Fruit fly (Drosophila melanogaster) whole organism, embryonic: ENCODE results near the gene Mrm2.
A peak's percentile ranks its signal among the peaks of the same experiment; 100 is the strongest.

ENCODE experiments used
- Aef1 ChIP-seq: fragments of 200-800 bp; sonication (Bioruptor generic); IDR thresholded peaks from 3 replicates; pipeline ENCODE4 v1.3.6; 2022; ENCODE audit warnings: missing biosample characterization, missing genetic modification characterization
- Bgb ChIP-seq: fragments of 200-800 bp; sonication (Bioruptor generic); IDR thresholded peaks from 2 replicates; pipeline ENCODE4 v1.3.6; 2022; ENCODE audit warnings: missing biosample characterization, missing genetic modification characterization; ENCODE audit not compliant: partially characterized antibody
- CG10267 ChIP-seq: fragments of 200-800 bp; sonication (Bioruptor generic); optimal IDR thresholded peaks from 2 replicates; lab custom pipeline; 2018; ENCODE audit warnings: missing biosample characterization, mild to moderate bottlenecking, missing genetic modification characterization, moderate library complexity
- CG11093 ChIP-seq: fragments of 200-800 bp; sonication (Bioruptor generic); IDR thresholded peaks from 3 replicates; pipeline ENCODE4 v1.3.6; 2022; ENCODE audit warnings: missing biosample characterization, missing genetic modification characterization
- CG11247 ChIP-seq: fragments of 200-800 bp; sonication (Bioruptor generic); IDR thresholded peaks from 2 replicates; pipeline ENCODE4 v1.3.6; 2022; ENCODE audit warnings: missing biosample characterization, missing genetic modification characterization
- CG11695 ChIP-seq: fragments of 200-800 bp; sonication (Bioruptor generic); IDR thresholded peaks from 3 replicates; pipeline ENCODE4 v1.3.6; 2022; ENCODE audit warnings: missing biosample characterization, missing genetic modification characterization
- CG12104 ChIP-seq: fragments of 200-800 bp; sonication (Bioruptor generic); optimal IDR thresholded peaks from 3 replicates; lab custom pipeline; 2016; ENCODE audit warnings: missing biosample characterization, missing genetic modification characterization
- CG12155 ChIP-seq: fragments of 200-800 bp; sonication (Bioruptor generic); optimal IDR thresholded peaks from 3 replicates; lab custom pipeline; 2016; ENCODE audit warnings: missing biosample characterization, missing genetic modification characterization
- CG13624 ChIP-seq: fragments of 200-800 bp; sonication (Bioruptor generic); optimal IDR thresholded peaks from 2 replicates; lab custom pipeline; 2016; ENCODE audit warnings: missing biosample characterization, missing genetic modification characterization
- CG15269 ChIP-seq: fragments of 200-800 bp; sonication (Bioruptor generic); optimal IDR thresholded peaks from 2 replicates; lab custom pipeline; 2018; ENCODE audit warnings: missing biosample characterization, mild to moderate bottlenecking, missing genetic modification characterization, moderate library complexity
- CG16863 ChIP-seq: fragments of 200-800 bp; sonication (Bioruptor generic); optimal IDR thresholded peaks from 3 replicates; lab custom pipeline; 2016; ENCODE audit warnings: missing biosample characterization, missing genetic modification characterization
- CG32772 ChIP-seq: fragments of 200-800 bp; sonication (Bioruptor generic); IDR thresholded peaks from 2 replicates; pipeline ENCODE4 v1.3.6; 2022; ENCODE audit warnings: missing biosample characterization, missing genetic modification characterization
- CG43689 ChIP-seq: fragments of 200-800 bp; sonication (Bioruptor generic); IDR thresholded peaks from 2 replicates; pipeline ENCODE4 v1.3.6; 2022; ENCODE audit warnings: missing biosample characterization, missing genetic modification characterization
- CG6272 ChIP-seq: fragments of 200-800 bp; sonication (Bioruptor generic); IDR thresholded peaks from 2 replicates; pipeline ENCODE4 v1.3.6; 2022; ENCODE audit warnings: missing biosample characterization, missing genetic modification characterization
- CG6654 ChIP-seq: fragments of 200-800 bp; sonication (Bioruptor generic); optimal IDR thresholded peaks from 2 replicates; lab custom pipeline; 2017; ENCODE audit warnings: missing biosample characterization, mild to moderate bottlenecking, missing genetic modification characterization
- CG7271 ChIP-seq: fragments of 200-800 bp; sonication (Bioruptor generic); optimal IDR thresholded peaks from 2 replicates; lab custom pipeline; 2018; ENCODE audit warnings: missing biosample characterization, mild to moderate bottlenecking, missing genetic modification characterization, moderate library complexity
- CG7372 ChIP-seq: fragments of 200-800 bp; sonication (Bioruptor generic); IDR thresholded peaks from 2 replicates; pipeline ENCODE4 v1.3.6; 2022; ENCODE audit warnings: missing biosample characterization, missing genetic modification characterization
- CG8290 ChIP-seq, 3 experiments: fragments of 200-800 bp; sonication (Bioruptor generic); optimal IDR thresholded peaks; 2 replicates each; lab custom pipeline; 2016 to 2019; ENCODE audit warnings: missing biosample characterization in 3 of 3, missing genetic modification characterization in 3 of 3, mild to moderate bottlenecking in 2 of 3, moderate library complexity in 1 of 3
- CG8359 ChIP-seq: fragments of 200-800 bp; sonication (Bioruptor generic); optimal IDR thresholded peaks from 2 replicates; lab custom pipeline; 2017; ENCODE audit warnings: missing biosample characterization, mild to moderate bottlenecking, missing genetic modification characterization, borderline replicate concordance
- CG9437 ChIP-seq: fragments of 200-800 bp; sonication (Bioruptor generic); optimal IDR thresholded peaks from 2 replicates; lab custom pipeline; 2018; ENCODE audit warnings: missing biosample characterization, mild to moderate bottlenecking, missing genetic modification characterization
- CG9727 ChIP-seq: fragments of 200-800 bp; sonication (Bioruptor generic); optimal IDR thresholded peaks from 3 replicates; lab custom pipeline; 2017; ENCODE audit warnings: missing biosample characterization, mild to moderate bottlenecking, missing genetic modification characterization
- Doc2 ChIP-seq: fragments of 200-800 bp; sonication (Bioruptor generic); IDR thresholded peaks from 2 replicates; pipeline ENCODE4 v1.3.6; 2022; ENCODE audit warnings: missing biosample characterization, missing genetic modification characterization
- Dref ChIP-seq: fragments of 200-800 bp; sonication (Bioruptor generic); IDR thresholded peaks from 2 replicates; pipeline ENCODE4 v1.3.6; 2022; ENCODE audit warnings: missing biosample characterization, missing genetic modification characterization
- GATAe ChIP-seq: fragments of 200-800 bp; sonication (Bioruptor generic); conservative IDR thresholded peaks from 2 replicates; pipeline ENCODE4 v1.3.6; 2022; ENCODE audit warnings: missing biosample characterization, missing genetic modification characterization
- Hmx ChIP-seq: fragments of 200-800 bp; sonication (Bioruptor generic); optimal IDR thresholded peaks from 2 replicates; lab custom pipeline; 2016; ENCODE audit warnings: missing biosample characterization, missing genetic modification characterization
- Lim3 ChIP-seq: fragments of 200-800 bp; sonication (Bioruptor generic); IDR thresholded peaks from 2 replicates; pipeline ENCODE4 v1.3.6; 2022; ENCODE audit warnings: missing biosample characterization, missing genetic modification characterization
- NC2β ChIP-seq: fragments of 200-800 bp; sonication (Bioruptor generic); optimal IDR thresholded peaks from 2 replicates; lab custom pipeline; 2016; ENCODE audit warnings: missing biosample characterization, missing genetic modification characterization
- Opbp ChIP-seq: fragments of 200-800 bp; sonication (Bioruptor generic); IDR thresholded peaks from 3 replicates; pipeline ENCODE4 v1.3.6; 2022; ENCODE audit warnings: missing biosample characterization, missing genetic modification characterization; ENCODE audit not compliant: partially characterized antibody
- Optix ChIP-seq: fragments of 200-800 bp; sonication (Bioruptor generic); IDR thresholded peaks from 3 replicates; pipeline ENCODE4 v1.3.6; 2022; ENCODE audit warnings: missing biosample characterization, missing genetic modification characterization
- Side ChIP-seq: fragments of 200-800 bp; sonication (Bioruptor generic); optimal IDR thresholded peaks from 2 replicates; lab custom pipeline; 2016; ENCODE audit warnings: missing biosample characterization, missing genetic modification characterization
- Xbp1 ChIP-seq: fragments of 200-800 bp; sonication (Bioruptor generic); optimal IDR thresholded peaks from 3 replicates; lab custom pipeline; 2016; ENCODE audit warnings: missing biosample characterization, mild to moderate bottlenecking, missing genetic modification characterization
- ash1 ChIP-seq: fragments of 200-800 bp; sonication (Bioruptor generic); optimal IDR thresholded peaks from 2 replicates; lab custom pipeline; 2018; ENCODE audit warnings: missing biosample characterization, mild to moderate bottlenecking, missing genetic modification characterization
- chif ChIP-seq, 2 experiments: fragments of 200-800 bp; sonication (Bioruptor generic); optimal IDR thresholded peaks; 3 replicates each; lab custom pipeline; 2016; ENCODE audit warnings: missing biosample characterization in 2 of 2, missing genetic modification characterization in 2 of 2
- danr ChIP-seq: fragments of 200-800 bp; sonication (Bioruptor generic); IDR thresholded peaks from 2 replicates; pipeline ENCODE4 v1.3.6; 2022; ENCODE audit warnings: missing biosample characterization, missing genetic modification characterization
- ewg ChIP-seq: fragments of 200-800 bp; sonication (Bioruptor generic); optimal IDR thresholded peaks from 3 replicates; lab custom pipeline; 2017; ENCODE audit warnings: mild to moderate bottlenecking, missing biosample characterization, missing genetic modification reagents, missing genetic modification characterization
- fd102C ChIP-seq: fragments of 200-800 bp; sonication (Bioruptor generic); optimal IDR thresholded peaks from 2 replicates; lab custom pipeline; 2018; ENCODE audit warnings: missing biosample characterization, mild to moderate bottlenecking, missing genetic modification characterization, moderate library complexity
- ftz-f1 ChIP-seq: fragments of 200-800 bp; sonication (Bioruptor generic); optimal IDR thresholded peaks from 2 replicates; lab custom pipeline; 2016; ENCODE audit warnings: missing biosample characterization, missing genetic modification characterization
- gsb ChIP-seq: fragments of 200-800 bp; sonication (Bioruptor generic); IDR thresholded peaks from 2 replicates; pipeline ENCODE4 v1.3.6; 2022; ENCODE audit warnings: missing biosample characterization, missing genetic modification characterization
- hb ChIP-seq: fragments of 200-800 bp; sonication (Bioruptor generic); IDR thresholded peaks from 3 replicates; pipeline ENCODE4 v1.3.6; 2022; ENCODE audit warnings: missing biosample characterization, missing genetic modification characterization; ENCODE audit not compliant: partially characterized antibody
- ken ChIP-seq: fragments of 200-800 bp; sonication (Bioruptor generic); IDR thresholded peaks from 3 replicates; pipeline ENCODE4 v1.3.6; 2022; ENCODE audit warnings: missing biosample characterization, missing genetic modification characterization
- knrl ChIP-seq: fragments of 200-800 bp; sonication (Bioruptor generic); IDR thresholded peaks from 3 replicates; pipeline ENCODE4 v1.3.6; 2022; ENCODE audit warnings: missing biosample characterization, missing genetic modification characterization; ENCODE audit not compliant: partially characterized antibody
- lilli ChIP-seq: fragments of 200-800 bp; sonication (Bioruptor generic); optimal IDR thresholded peaks from 3 replicates; lab custom pipeline; 2016; ENCODE audit warnings: missing biosample characterization, missing genetic modification characterization
- psq ChIP-seq: fragments of 200-800 bp; sonication (Bioruptor generic); optimal IDR thresholded peaks from 2 replicates; lab custom pipeline; 2017; ENCODE audit warnings: missing biosample characterization, missing genetic modification characterization
- run ChIP-seq: fragments of 200-800 bp; sonication (Bioruptor generic); optimal IDR thresholded peaks from 3 replicates; lab custom pipeline; 2018; ENCODE audit warnings: missing biosample characterization, mild to moderate bottlenecking, missing genetic modification characterization
- sima ChIP-seq: fragments of 200-800 bp; sonication (Bioruptor generic); optimal IDR thresholded peaks from 2 replicates; lab custom pipeline; 2016; ENCODE audit warnings: missing biosample characterization, missing genetic modification characterization
- stc ChIP-seq: fragments of 200-800 bp; sonication (Bioruptor generic); IDR thresholded peaks from 2 replicates; pipeline ENCODE4 v1.3.6; 2022; ENCODE audit warnings: missing biosample characterization, missing genetic modification characterization
- stwl ChIP-seq: fragments of 200-800 bp; sonication (Bioruptor generic); optimal IDR thresholded peaks from 3 replicates; lab custom pipeline; 2018; ENCODE audit warnings: missing biosample characterization, mild to moderate bottlenecking, missing genetic modification characterization, moderate library complexity
- ttk ChIP-seq: fragments of 200-800 bp; sonication (Bioruptor generic); IDR thresholded peaks from 2 replicates; pipeline ENCODE4 v2.1.2; 2022; ENCODE audit warnings: missing biosample characterization, missing genetic modification characterization
- vnd ChIP-seq: fragments of 200-800 bp; sonication (Bioruptor generic); IDR thresholded peaks from 3 replicates; pipeline ENCODE4 v1.3.6; 2022; ENCODE audit warnings: missing biosample characterization, missing genetic modification characterization; ENCODE audit not compliant: partially characterized antibody

Mrm2 gene

DNA sequence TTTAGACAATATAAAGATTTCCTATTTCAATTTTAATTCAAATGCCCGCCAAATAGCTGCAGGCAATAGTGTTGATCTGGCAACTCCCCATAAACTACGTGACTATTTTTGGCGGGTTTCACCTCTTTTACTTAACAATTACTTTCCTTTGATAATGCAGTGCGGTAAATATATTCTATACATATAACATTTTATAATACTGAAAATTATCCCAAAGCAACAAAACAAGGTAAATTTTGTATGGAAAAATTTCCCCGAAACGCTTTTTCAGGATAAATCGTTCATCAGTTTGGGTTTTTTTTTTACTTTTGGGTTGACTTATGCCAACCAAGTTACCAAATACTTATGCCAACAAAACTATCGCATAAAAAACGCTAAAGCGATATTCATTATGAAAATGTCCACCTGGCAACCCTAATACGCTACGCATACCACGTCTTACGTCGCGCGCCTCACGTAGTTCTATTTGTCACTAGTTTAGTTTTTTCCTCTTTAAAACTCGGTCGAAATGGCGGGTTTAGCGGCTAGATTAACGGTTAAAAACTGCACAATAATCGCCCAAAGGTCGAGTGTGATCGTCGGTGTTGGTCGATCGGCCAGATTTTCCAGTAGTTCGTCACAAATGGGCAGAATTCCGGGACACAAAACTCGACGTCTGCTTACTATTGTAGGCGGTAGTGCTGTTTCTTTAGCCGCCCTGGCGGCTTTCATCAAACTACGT is 14.4 kb upstream of the Mrm2 start, which contains the start of gene MICU3 (continued):
- TF ChIP-seq ttk (GFP tag; lab: Robert Waterston, UW) (peak; percentile 54), Hmx (no peak), chif (GFP tag; optimal IDR thresholded peaks at IDR 0.05; lab: Kevin White, UChicago) (peak; percentile 35 to 59), CG7271 (tag; lab: Kevin White, UChicago) (no peak), stwl (tag; lab: Kevin White, UChicago) (peak; percentile 47), Xbp1 (GFP tag; lab: Kevin White, UChicago) (peak; percentile 83), CG8290 (GFP tag; optimal IDR thresholded peaks at IDR 0.05; lab: Kevin White, UChicago) (peak; percentile 28), CG8290 (tag; optimal IDR thresholded peaks at IDR 0.05; lab: Kevin White, UChicago) (peak in 1 of 2 experiments; percentile 51), gsb (GFP tag; lab: Robert Waterston, UW) (no peak), lilli (GFP tag; lab: Kevin White, UChicago) (peak; percentile 75), Optix (GFP tag; lab: Robert Waterston, UW) (no peak; the same call in 2 of the 3 replicates), CG9437 (GFP tag; lab: Kevin White, UChicago) (peak; percentile 100), knrl (GFP tag; lab: Robert Waterston, UW) (peak; percentile 80), ash1 (GFP tag; lab: Kevin White, UChicago) (no peak), Dref (GFP tag; lab: Robert Waterston, UW) (no peak), fd102C (GFP tag; lab: Kevin White, UChicago) (no peak), CG9727 (GFP tag; lab: Kevin White, UChicago) (peak; percentile 66), CG6654 (no peak), CG7372 (GFP tag; lab: Robert Waterston, UW) (peak; percentile 50; the same call in 1 of the 2 replicates), GATAe (GFP tag; lab: Robert Waterston, UW) (no peak), Lim3 (GFP tag; lab: Robert Waterston, UW) (0 out of 2 replicates have a peak, but pooled peaks have one; percentile 36), psq (peak; percentile 9), CG13624 (GFP tag; lab: Kevin White, UChicago) (peak; percentile 51), CG16863 (GFP tag; lab: Kevin White, UChicago) (peak; percentile 41), NC2β (peak; percentile 27), CG10267 (tag; lab: Kevin White, UChicago) (peak; percentile 49), Opbp (GFP tag; lab: Robert Waterston, UW) (peak; percentile 56; the same call in 1 of the 3 replicates), ken (GFP tag; lab: Robert Waterston, UW) (no peak; the same call in 2 of the 3 replicates), Bgb (GFP tag; lab: Robert Waterston, UW) (peak; percentile 76), CG43689 (no peak), CG8359 (GFP tag; lab: Kevin White, UChicago) (no peak), sima (GFP tag; lab: Kevin White, UChicago) (no peak), CG11695 (no peak), danr (GFP tag; lab: Robert Waterston, UW) (no peak), CG32772 (GFP tag; lab: Robert Waterston, UW) (peak; percentile 59; the same call in 1 of the 2 replicates), Doc2 (GFP tag; lab: Robert Waterston, UW) (no peak), CG12155 (peak; percentile 56), stc (GFP tag; lab: Robert Waterston, UW) (0 out of 2 replicates have a peak, but pooled peaks have one; percentile 9), CG6272 (GFP tag; lab: Robert Waterston, UW) (peak; percentile 47), ftz-f1 (GFP tag; lab: Kevin White, UChicago) (no peak), ewg (GFP tag; lab: Kevin White, UChicago) (peak; percentile 46), CG11093 (GFP tag; lab: Robert Waterston, UW) (no peak), hb (GFP tag; lab: Robert Waterston, UW) (peak; percentile 69), vnd (GFP tag; lab: Robert Waterston, UW) (peak; percentile 57; the same call in 2 of the 3 replicates), CG11247 (GFP tag; lab: Robert Waterston, UW) (peak; percentile 44; the same call in 1 of the 2 replicates), run (tag; lab: Kevin White, UChicago) (no peak), CG15269 (tag; lab: Kevin White, UChicago) (peak; percentile 60), CG12104 (GFP tag; lab: Kevin White, UChicago) (peak; percentile 44), Side (GFP tag; lab: Kevin White, UChicago) (peak; percentile 10), Aef1 (no peak)
